Worm (Caenorhabditis elegans) whole organism, L2 larva: ENCODE results near the gene ram-2.

ENCODE experiments used
- R02D3.7 ChIP-seq: fragments of 150-350 bp; optimal IDR thresholded peaks from 2 replicates; lab custom pipeline; 2014; ENCODE audit warnings: missing biosample characterization, missing genetic modification characterization
- ama-1 ChIP-seq: fragments of 150-350 bp; optimal IDR thresholded peaks from 2 replicates; lab custom pipeline; 2018; ENCODE audit warnings: inconsistent platforms
- gmeb-1 ChIP-seq: fragments of 150-350 bp; optimal IDR thresholded peaks from 2 replicates; lab custom pipeline; 2014; ENCODE audit warnings: missing biosample characterization, missing genetic modification characterization
- nhr-11 ChIP-seq: fragments of 150-350 bp; optimal IDR thresholded peaks from 2 replicates; lab custom pipeline; 2014; ENCODE audit warnings: missing biosample characterization, missing genetic modification characterization
- nhr-129 ChIP-seq: fragments of 150-350 bp; optimal IDR thresholded peaks from 2 replicates; lab custom pipeline; 2014; ENCODE audit warnings: missing biosample characterization, missing genetic modification characterization
- unc-39 ChIP-seq: fragments of 150-350 bp; optimal IDR thresholded peaks from 2 replicates; lab custom pipeline; 2014; ENCODE audit warnings: missing biosample characterization, missing genetic modification characterization

DNA sequence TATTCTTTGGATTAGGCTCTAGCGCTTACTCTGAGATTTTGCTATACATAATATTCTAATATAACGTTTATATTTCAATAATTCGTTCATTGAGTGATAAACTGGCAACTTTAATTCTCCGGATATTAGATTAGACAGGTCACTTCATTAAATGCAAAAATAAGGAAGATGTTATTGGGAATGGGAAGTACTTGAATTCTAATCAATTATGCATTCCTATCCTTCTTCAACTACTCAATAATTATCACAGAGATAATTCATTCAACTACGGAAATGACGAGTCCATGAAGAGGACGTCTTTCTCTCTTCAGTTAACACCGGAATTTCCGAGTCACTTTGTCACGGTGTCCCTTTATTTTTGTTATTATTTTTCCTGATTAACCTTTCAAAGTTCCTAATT is 46.1 kb downstream of the ram-2 start:
- TF ChIP-seq unc-39 (tag; lab: Kevin White, UChicago) (no peak), gmeb-1 (tag; lab: Kevin White, UChicago) (no peak), nhr-11 (tag; lab: Kevin White, UChicago) (no peak), nhr-129 (no peak), R02D3.7 (tag; lab: Kevin White, UChicago) (no peak), ama-1 (lab: Kevin White, UChicago) (no peak)
